Fruit fly (Drosophila melanogaster) whole organism, embryonic: ENCODE data around the gene yellow-g.

Experiments
- Adf1 ChIP-seq: fragments of 200-800 bp; sonication (Bioruptor generic); IDR thresholded peaks from 2 replicates; pipeline ENCODE4 v1.3.6; 2022; ENCODE audit warnings: missing biosample characterization, missing genetic modification characterization
- CG10543 ChIP-seq: fragments of 200-800 bp; sonication (Bioruptor generic); optimal IDR thresholded peaks from 3 replicates; lab custom pipeline; 2017; ENCODE audit warnings: missing biosample characterization, mild to moderate bottlenecking, missing genetic modification characterization, moderate library complexity
- CG12071 ChIP-seq: fragments of 200-800 bp; sonication (Bioruptor generic); optimal IDR thresholded peaks from 3 replicates; lab custom pipeline; 2018; ENCODE audit warnings: missing biosample characterization, mild to moderate bottlenecking, missing genetic modification characterization
- CG13123 ChIP-seq: fragments of 200-800 bp; sonication (Bioruptor generic); optimal IDR thresholded peaks from 2 replicates; lab custom pipeline; 2016; ENCODE audit warnings: missing biosample characterization, missing genetic modification characterization
- CG13296 ChIP-seq: fragments of 200-800 bp; sonication (Bioruptor generic); optimal IDR thresholded peaks from 3 replicates; lab custom pipeline; 2018; ENCODE audit warnings: missing biosample characterization, mild to moderate bottlenecking, missing genetic modification characterization
- CG14050 ChIP-seq: fragments of 200-800 bp; sonication (Bioruptor generic); IDR thresholded peaks from 3 replicates; pipeline ENCODE4 v1.3.6; 2022; ENCODE audit warnings: missing biosample characterization, missing genetic modification characterization
- CG15073 ChIP-seq: fragments of 200-800 bp; sonication (Bioruptor generic); optimal IDR thresholded peaks from 2 replicates; lab custom pipeline; 2016; ENCODE audit warnings: missing biosample characterization, missing genetic modification characterization
- CG15514 ChIP-seq: fragments of 200-800 bp; sonication (Bioruptor generic); optimal IDR thresholded peaks from 3 replicates; lab custom pipeline; 2017; ENCODE audit warnings: missing biosample characterization, missing genetic modification characterization, mild to moderate bottlenecking, moderate library complexity, missing genetic modification reagents
- CG17385 ChIP-seq: fragments of 200-800 bp; sonication (Bioruptor generic); optimal IDR thresholded peaks from 3 replicates; lab custom pipeline; 2018; ENCODE audit warnings: missing biosample characterization, mild to moderate bottlenecking, missing genetic modification characterization
- CG18599 ChIP-seq: fragments of 200-800 bp; sonication (Bioruptor generic); optimal IDR thresholded peaks from 3 replicates; lab custom pipeline; 2017; ENCODE audit warnings: missing biosample characterization, missing genetic modification characterization, mild to moderate bottlenecking, moderate library complexity, missing genetic modification reagents
- CG30403 ChIP-seq: fragments of 200-800 bp; sonication (Bioruptor generic); optimal IDR thresholded peaks from 3 replicates; lab custom pipeline; 2016; ENCODE audit warnings: missing biosample characterization, missing genetic modification characterization
- CG34376 ChIP-seq: fragments of 200-800 bp; sonication (Bioruptor generic); optimal IDR thresholded peaks from 2 replicates; lab custom pipeline; 2018; ENCODE audit warnings: missing biosample characterization, mild to moderate bottlenecking, missing genetic modification characterization
- CG4707 ChIP-seq: fragments of 200-800 bp; sonication (Bioruptor generic); optimal IDR thresholded peaks from 2 replicates; lab custom pipeline; 2018; ENCODE audit warnings: missing biosample characterization, mild to moderate bottlenecking, missing genetic modification characterization, moderate library complexity
- CG6765 ChIP-seq: fragments of 200-800 bp; sonication (Bioruptor generic); optimal IDR thresholded peaks from 3 replicates; lab custom pipeline; 2017; ENCODE audit warnings: missing biosample characterization, mild to moderate bottlenecking, missing genetic modification characterization
- CG7987 ChIP-seq: fragments of 200-800 bp; sonication (Bioruptor generic); optimal IDR thresholded peaks from 2 replicates; lab custom pipeline; 2018; ENCODE audit warnings: missing biosample characterization, mild to moderate bottlenecking, missing genetic modification characterization, moderate library complexity
- CG8388 ChIP-seq: fragments of 200-800 bp; sonication (Bioruptor generic); optimal IDR thresholded peaks from 2 replicates; lab custom pipeline; 2019; ENCODE audit warnings: missing biosample characterization, mild to moderate bottlenecking, missing genetic modification characterization, moderate library complexity
- CG9817 ChIP-seq: fragments of 200-800 bp; sonication (Bioruptor generic); optimal IDR thresholded peaks from 2 replicates; lab custom pipeline; 2018; ENCODE audit warnings: missing biosample characterization, mild to moderate bottlenecking, missing genetic modification characterization, moderate library complexity
- CkIIα-i1 ChIP-seq: fragments of 200-800 bp; sonication (Bioruptor generic); IDR thresholded peaks from 2 replicates; pipeline ENCODE4 v1.3.6; 2022; ENCODE audit warnings: missing biosample characterization, missing genetic modification characterization
- CrebB ChIP-seq: fragments of 200-800 bp; sonication (Bioruptor generic); optimal IDR thresholded peaks from 3 replicates; lab custom pipeline; 2018; ENCODE audit warnings: missing biosample characterization, mild to moderate bottlenecking, missing genetic modification characterization
- Dek ChIP-seq: fragments of 200-800 bp; sonication (Bioruptor generic); optimal IDR thresholded peaks from 3 replicates; lab custom pipeline; 2019; ENCODE audit warnings: missing biosample characterization, mild to moderate bottlenecking, missing genetic modification characterization, moderate library complexity
- Dp ChIP-seq: fragments of 200-800 bp; sonication (Bioruptor generic); optimal IDR thresholded peaks from 2 replicates; lab custom pipeline; 2018; ENCODE audit warnings: missing biosample characterization, mild to moderate bottlenecking, missing genetic modification characterization, moderate library complexity
- Ets65A ChIP-seq: fragments of 200-800 bp; sonication (Bioruptor generic); peaks from one replicate; lab custom pipeline; 2016; ENCODE audit warnings: missing biosample characterization, missing genetic modification characterization
- GATAe ChIP-seq: fragments of 200-800 bp; sonication (Bioruptor generic); conservative IDR thresholded peaks from 2 replicates; pipeline ENCODE4 v1.3.6; 2022; ENCODE audit warnings: missing biosample characterization, missing genetic modification characterization
- HHEX ChIP-seq: fragments of 200-800 bp; sonication (Bioruptor generic); optimal IDR thresholded peaks from 3 replicates; lab custom pipeline; 2017; ENCODE audit warnings: missing biosample characterization, mild to moderate bottlenecking, missing genetic modification characterization, missing genetic modification reagents
- Hmr ChIP-seq: fragments of 200-800 bp; sonication (Bioruptor generic); optimal IDR thresholded peaks from 3 replicates; lab custom pipeline; 2017; ENCODE audit warnings: mild to moderate bottlenecking, missing biosample characterization, missing genetic modification reagents, missing genetic modification characterization
- Nf-YC ChIP-seq: fragments of 200-800 bp; optimal IDR thresholded peaks from 3 replicates; lab custom pipeline; 2019; ENCODE audit warnings: missing biosample characterization, mild to moderate bottlenecking, missing genetic modification characterization, moderate library complexity
- NfI ChIP-seq: fragments of 200-800 bp; sonication (Bioruptor generic); optimal IDR thresholded peaks from 3 replicates; lab custom pipeline; 2018; ENCODE audit warnings: missing biosample characterization, mild to moderate bottlenecking, missing genetic modification characterization, moderate library complexity
- Trl ChIP-seq, 3 experiments: fragments of >200 bp in 2 of 3; fragments of 200-800 bp in 1 of 3; sonication (Bioruptor generic) in 1 of 3; optimal IDR thresholded peaks; 2 replicates in 1 of 3; 3 replicates in 2 of 3; lab custom pipeline; 2016 to 2017; ENCODE audit warnings: missing biosample characterization in 1 of 3, missing genetic modification characterization in 1 of 3
- Vsx1 ChIP-seq: fragments of 200-800 bp; sonication (Bioruptor generic); optimal IDR thresholded peaks from 2 replicates; lab custom pipeline; 2017; ENCODE audit warnings: missing biosample characterization, mild to moderate bottlenecking, missing genetic modification characterization, missing genetic modification reagents
- ab ChIP-seq: fragments of 200-800 bp; sonication (Bioruptor generic); optimal IDR thresholded peaks from 2 replicates; lab custom pipeline; 2016; ENCODE audit warnings: missing biosample characterization, missing genetic modification characterization
- caup ChIP-seq: fragments of 200-800 bp; sonication (Bioruptor generic); optimal IDR thresholded peaks from 3 replicates; lab custom pipeline; 2017; ENCODE audit warnings: missing biosample characterization, mild to moderate bottlenecking, missing genetic modification characterization, moderate library complexity; ENCODE audit not compliant: severe bottlenecking
- chif ChIP-seq, 2 experiments: fragments of 200-800 bp; sonication (Bioruptor generic); optimal IDR thresholded peaks; 3 replicates each; lab custom pipeline; 2016; ENCODE audit warnings: missing biosample characterization in 2 of 2, missing genetic modification characterization in 2 of 2
- chinmo ChIP-seq: fragments of 200-800 bp; sonication (Bioruptor generic); IDR thresholded peaks from 4 replicates; pipeline ENCODE4 v1.3.6; 2022; ENCODE audit warnings: missing biosample characterization, missing genetic modification characterization; ENCODE audit not compliant: partially characterized antibody
- ci ChIP-seq: fragments of 200-800 bp; sonication (Bioruptor generic); IDR thresholded peaks from 3 replicates; pipeline ENCODE4 v1.3.6; 2022; ENCODE audit warnings: missing biosample characterization, missing genetic modification characterization
- dpn ChIP-seq, 2 experiments: fragments of 200-800 bp; sonication (Bioruptor generic); optimal IDR thresholded peaks; 3 replicates each; lab custom pipeline; 2016; ENCODE audit warnings: missing biosample characterization in 2 of 2, missing genetic modification characterization in 2 of 2
- dysf ChIP-seq: fragments of 200-800 bp; sonication (Bioruptor generic); IDR thresholded peaks from 3 replicates; pipeline ENCODE4 v1.3.6; 2022; ENCODE audit warnings: missing biosample characterization, missing genetic modification characterization
- exex ChIP-seq: fragments of 200-800 bp; sonication (Bioruptor generic); optimal IDR thresholded peaks from 4 replicates; lab custom pipeline; 2018; ENCODE audit warnings: missing biosample characterization, mild to moderate bottlenecking, missing genetic modification characterization, moderate library complexity
- grn ChIP-seq: fragments of 200-800 bp; sonication (Bioruptor generic); optimal IDR thresholded peaks from 3 replicates; lab custom pipeline; 2017; ENCODE audit warnings: missing biosample characterization, missing genetic modification characterization
- lab ChIP-seq: fragments of 200-800 bp; sonication (Bioruptor generic); optimal IDR thresholded peaks from 3 replicates; lab custom pipeline; 2017; ENCODE audit warnings: missing biosample characterization, missing genetic modification characterization, mild to moderate bottlenecking, moderate library complexity, missing genetic modification reagents
- lmd ChIP-seq: fragments of 200-800 bp; sonication (Bioruptor generic); IDR thresholded peaks from 2 replicates; pipeline ENCODE4 v1.3.6; 2022; ENCODE audit warnings: missing biosample characterization, missing genetic modification characterization
- lov ChIP-seq, 2 experiments: fragments of 200-800 bp in 1 of 2; fragments of >200 bp in 1 of 2; sonication (Bioruptor generic) in 1 of 2; IDR thresholded peaks in 1 of 2; optimal IDR thresholded peaks in 1 of 2; 2 replicates in 1 of 2; 3 replicates in 1 of 2; pipeline versions ENCODE4 v1.3.6 to Lab custom; 2017 to 2022; ENCODE audit warnings: missing biosample characterization in 1 of 2, missing genetic modification characterization in 1 of 2
- org-1 ChIP-seq: fragments of 200-800 bp; sonication (Bioruptor generic); optimal IDR thresholded peaks from 2 replicates; lab custom pipeline; 2017; ENCODE audit warnings: missing biosample characterization, missing genetic modification characterization
- sc ChIP-seq, 3 experiments: fragments of >200 bp in 2 of 3; fragments of 200-800 bp in 1 of 3; sonication (Bioruptor generic) in 1 of 3; optimal IDR thresholded peaks; 2 replicates in 2 of 3; 3 replicates in 1 of 3; lab custom pipeline; 2017; ENCODE audit warnings: mild to moderate bottlenecking in 1 of 3, missing biosample characterization in 1 of 3, missing genetic modification characterization in 1 of 3, missing genetic modification reagents in 1 of 3
- schlank ChIP-seq: fragments of 200-800 bp; sonication (Bioruptor generic); optimal IDR thresholded peaks from 2 replicates; lab custom pipeline; 2018; ENCODE audit warnings: missing biosample characterization, mild to moderate bottlenecking, missing genetic modification characterization
- sug ChIP-seq: fragments of 200-800 bp; optimal IDR thresholded peaks from 2 replicates; lab custom pipeline; 2019; ENCODE audit warnings: missing biosample characterization, mild to moderate bottlenecking, missing genetic modification characterization, moderate library complexity
- wek ChIP-seq: fragments of 200-800 bp; sonication (Bioruptor generic); optimal IDR thresholded peaks from 3 replicates; lab custom pipeline; 2018; ENCODE audit warnings: missing biosample characterization, mild to moderate bottlenecking, missing genetic modification characterization, moderate library complexity

Gene yellow-g

dm6 chr3L:2253962-2254662 lies 18.5 kb downstream of the yellow-g start:
- TF ChIP-seq CG17385 (GFP tag; lab: Kevin White, UChicago) (peak; percentile 3), lov (optimal IDR thresholded peaks at IDR 0.05; lab: Kevin White, UChicago) (no peak), lov (GFP tag; IDR thresholded peaks at IDR 0.05; lab: Robert Waterston, UW) (no peak), chinmo (GFP tag; lab: Robert Waterston, UW) (0 out of 4 replicates have a peak, but pooled peaks have one; percentile 31), CG6765 (GFP tag; lab: Kevin White, UChicago) (peak; percentile 53), ci (GFP tag; lab: Robert Waterston, UW) (peak; percentile 25; the same call in 1 of the 3 replicates), Nf-YC (peak; percentile 1), CG4707 (GFP tag; lab: Kevin White, UChicago) (no peak), CG13123 (GFP tag; lab: Kevin White, UChicago) (no peak), CG7987 (GFP tag; lab: Kevin White, UChicago) (peak; percentile 29), dysf (GFP tag; lab: Robert Waterston, UW) (no peak), schlank (tag; lab: Kevin White, UChicago) (peak; percentile 8), CG14050 (GFP tag; lab: Robert Waterston, UW) (no peak), lab (peak; percentile 54), caup (GFP tag; lab: Kevin White, UChicago) (peak; percentile 34), Hmr (peak; percentile 60), ab (GFP tag; lab: Kevin White, UChicago) (no peak), NfI (no peak), Ets65A (peak; percentile 4), grn (GFP tag; lab: Kevin White, UChicago) (peak; percentile 24), Trl (optimal IDR thresholded peaks at IDR 0.05; lab: Kevin White, UChicago) (no peak), Trl (GFP tag; optimal IDR thresholded peaks at IDR 0.05; lab: Kevin White, UChicago) (no peak), Vsx1 (GFP tag; lab: Kevin White, UChicago) (peak; percentile 41), CrebB (tag; lab: Kevin White, UChicago) (peak; percentile 12), CG12071 (GFP tag; lab: Kevin White, UChicago) (peak; percentile 50), org-1 (GFP tag; lab: Kevin White, UChicago) (no peak), CG13296 (GFP tag; lab: Kevin White, UChicago) (peak; percentile 53), sug (peak; percentile 94), CG15514 (GFP tag; lab: Kevin White, UChicago) (peak; percentile 26), exex (peak; percentile 61), HHEX (GFP tag; lab: Kevin White, UChicago) (peak; percentile 10), sc (optimal IDR thresholded peaks at IDR 0.05; lab: Kevin White, UChicago) (no peak), sc (GFP tag; optimal IDR thresholded peaks at IDR 0.05; lab: Kevin White, UChicago) (no peak), GATAe (GFP tag; lab: Robert Waterston, UW) (peak; percentile 59), Adf1 (GFP tag; lab: Robert Waterston, UW) (0 out of 2 replicates have a peak, but pooled peaks have one; percentile 6), CG8388 (GFP tag; lab: Kevin White, UChicago) (no peak), chif (GFP tag; optimal IDR thresholded peaks at IDR 0.05; lab: Kevin White, UChicago) (no peak), Dek (no peak), dpn (GFP tag; optimal IDR thresholded peaks at IDR 0.05; lab: Kevin White, UChicago) (no peak), CG18599 (GFP tag; lab: Kevin White, UChicago) (peak; percentile 62), CG15073 (GFP tag; lab: Kevin White, UChicago) (no peak), CG10543 (GFP tag; lab: Kevin White, UChicago) (peak; percentile 59), CG34376 (peak; percentile 27), wek (GFP tag; lab: Kevin White, UChicago) (peak; percentile 44), lmd (GFP tag; lab: Robert Waterston, UW) (0 out of 2 replicates have a peak, but pooled peaks have one; percentile 7), CkIIα-i1 (GFP tag; lab: Robert Waterston, UW) (no peak), CG9817 (no peak), Dp (GFP tag; lab: Kevin White, UChicago) (no peak), CG30403 (GFP tag; lab: Kevin White, UChicago) (no peak)
